Worm (Caenorhabditis elegans): ENCODE results near the gene vps-33.2.

The vps-33.2 gene

ce11 chrII:6600973-6601372, at the start of gene vps-33.2:
Gene vps-33.2, plus strand, starts transcription at chrII:6601216.
- TF ChIP-seq unc-55 (GFP tag; optimal IDR thresholded peaks at IDR 0.05) (no peak), peb-1 (tag; optimal IDR thresholded peaks at IDR 0.05) (no peak), nhr-6 (tag; optimal IDR thresholded peaks at IDR 0.05) (no peak), alr-1 (tag; optimal IDR thresholded peaks at IDR 0.05) (no peak), sma-3 (GFP tag; optimal IDR thresholded peaks at IDR 0.05) (peak; percentile 20), nhr-129 (tag; optimal IDR thresholded peaks at IDR 0.05) (peak; percentile 35), Y55F3AM.14 (GFP tag; optimal IDR thresholded peaks at IDR 0.05) (no peak), mdl-1 (tag; optimal IDR thresholded peaks at IDR 0.05) (no peak), nhr-12 (tag; optimal IDR thresholded peaks at IDR 0.05) (no peak), unc-62 (GFP tag; optimal IDR thresholded peaks at IDR 0.05) (no peak), ceh-16 (tag; optimal IDR thresholded peaks at IDR 0.05) (no peak), dmd-4 (tag; optimal IDR thresholded peaks at IDR 0.05) (no peak), elt-3 (tag; optimal IDR thresholded peaks at IDR 0.05) (no peak), unc-39 (tag; optimal IDR thresholded peaks at IDR 0.05) (no peak), nhr-10 (tag; optimal IDR thresholded peaks at IDR 0.05) (no peak), F13H6.1 (tag; optimal IDR thresholded peaks at IDR 0.05) (peak; percentile 46), C34F6.9 (tag; optimal IDR thresholded peaks at IDR 0.05) (peak; percentile 59), sma-9 (GFP tag; optimal IDR thresholded peaks at IDR 0.05) (peak; percentile 58), sma-9 (tag; optimal IDR thresholded peaks at IDR 0.05) (no peak), nhr-21 (tag; optimal IDR thresholded peaks at IDR 0.05) (no peak), ztf-4 (tag; optimal IDR thresholded peaks at IDR 0.05) (no peak), lsy-2 (tag; optimal IDR thresholded peaks at IDR 0.05) (peak; percentile 27 to 58), nhr-77 (tag; optimal IDR thresholded peaks at IDR 0.05) (no peak), zag-1 (tag; optimal IDR thresholded peaks at IDR 0.05) (no peak), gmeb-1 (tag; optimal IDR thresholded peaks at IDR 0.05) (peak; percentile 48), fos-1 (tag; optimal IDR thresholded peaks at IDR 0.05) (peak; percentile 23), snpc-4 (tag; optimal IDR thresholded peaks at IDR 0.05) (no peak), ztf-1 (GFP tag; conservative IDR thresholded peaks at IDR 0.05) (no peak), nhr-23 (tag; optimal IDR thresholded peaks at IDR 0.05) (no peak), egl-27 (tag; optimal IDR thresholded peaks at IDR 0.05) (no peak), crh-2 (tag; optimal IDR thresholded peaks at IDR 0.05) (no peak), lin-11 (tag; optimal IDR thresholded peaks at IDR 0.05) (peak; percentile 22)

- no peak for TF ChIP-seq C34F6.9 (tag; optimal IDR thresholded peaks at IDR 0.05)
- no peak for TF ChIP-seq fos-1 (tag; optimal IDR thresholded peaks at IDR 0.05)
- TF ChIP-seq ceh-82 (tag; optimal IDR thresholded peaks at IDR 0.05) = no peak
- TF ChIP-seq Y55F3AM.14 (GFP tag; optimal IDR thresholded peaks at IDR 0.05) = no peak
- TF ChIP-seq sma-3 (GFP tag; optimal IDR thresholded peaks at IDR 0.05) = no peak
- no peak for TF ChIP-seq nhr-23 (tag; optimal IDR thresholded peaks at IDR 0.05)
- TF ChIP-seq lin-11 (tag; optimal IDR thresholded peaks at IDR 0.05) = no peak
- no peak for TF ChIP-seq nhr-11 (tag; optimal IDR thresholded peaks at IDR 0.05)
- TF ChIP-seq lsy-2 (tag; optimal IDR thresholded peaks at IDR 0.05) = no peak
- no peak for TF ChIP-seq elt-3 (tag; optimal IDR thresholded peaks at IDR 0.05)
- no peak for TF ChIP-seq unc-62 (GFP tag; optimal IDR thresholded peaks at IDR 0.05)
- TF ChIP-seq ZK546.5 (tag; optimal IDR thresholded peaks at IDR 0.05) = no peak
- TF ChIP-seq ztf-1 (GFP tag; conservative IDR thresholded peaks at IDR 0.05) = no peak
- no peak for TF ChIP-seq ama-1 (optimal IDR thresholded peaks at IDR 0.05)
- TF ChIP-seq R02D3.7 (tag; optimal IDR thresholded peaks at IDR 0.05) = no peak
- TF ChIP-seq aly-2 (tag; optimal IDR thresholded peaks at IDR 0.05) = no peak
- no peak for TF ChIP-seq nhr-129 (tag; optimal IDR thresholded peaks at IDR 0.05)
- TF ChIP-seq ztf-4 (tag; optimal IDR thresholded peaks at IDR 0.05) = no peak
Observed at ce11 chrII:6554677-6555076, 46.3 kb upstream of the vps-33.2 start, which contains the start of gene wrn-1. Gene wrn-1, plus strand, starts transcription at chrII:6554977.

ce11 chrII:6558887-6559286, 42.1 kb upstream of the vps-33.2 start:
- TF ChIP-seq ztf-1 (GFP tag; conservative IDR thresholded peaks at IDR 0.05) = no peak

ce11 chrII:6560291-6560690, 40.7 kb upstream of the vps-33.2 start:
- TF ChIP-seq lin-39 (tag; optimal IDR thresholded peaks at IDR 0.05) = no peak
- no peak for TF ChIP-seq mab-5 (tag; optimal IDR thresholded peaks at IDR 0.05)
- TF ChIP-seq mbf-1 (tag; optimal IDR thresholded peaks at IDR 0.05) = no peak
- TF ChIP-seq nhr-129 (tag; optimal IDR thresholded peaks at IDR 0.05) = peak; percentile 27
- peak; percentile 51 for TF ChIP-seq ama-1 (optimal IDR thresholded peaks at IDR 0.05)

Measured in whole organism, L2 larva.